Comparison of ENCODE assay signal across 1 fruit fly cellular context in genomic region chr3R:23788406-23789021, dm6.
TF ChIP-seq lines count a peak whose summit lies in the region.

No protein-coding gene starts in this region.

TF ChIP-seq in whole organism, embryonic, 481 proteins besides CTCF, POLR2A, EP300 and RAD21 (continued from another document):
- TF ChIP-seq lmd (GFP tag; IDR thresholded peaks at IDR 0.05; lab: Robert Waterston, UW) (peak; percentile 15; the same call in 1 of the 2 replicates), chm (GFP tag; IDR thresholded peaks at IDR 0.05; lab: Robert Waterston, UW) (peak; percentile 54; the same call in 1 of the 2 replicates), peb (GFP tag; IDR thresholded peaks at IDR 0.05; lab: Robert Waterston, UW) (no peak), CG12769 (tag; optimal IDR thresholded peaks at IDR 0.05; lab: Kevin White, UChicago) (peak; percentile 55), CG18476 (GFP tag; optimal IDR thresholded peaks at IDR 0.05; lab: Kevin White, UChicago) (no peak), CG11695 (GFP tag; IDR thresholded peaks at IDR 0.05; lab: Robert Waterston, UW) (peak; percentile 45; the same call in 1 of the 3 replicates), dmrt99B (tag; optimal IDR thresholded peaks at IDR 0.05; lab: Kevin White, UChicago) (peak; percentile 2), Meics (GFP tag; optimal IDR thresholded peaks at IDR 0.05; lab: Kevin White, UChicago) (peak; percentile 38), so (GFP tag; IDR thresholded peaks at IDR 0.05; lab: Robert Waterston, UW) (peak; percentile 50; the same call in 1 of the 3 replicates), fd96Cb (tag; optimal IDR thresholded peaks at IDR 0.05; lab: Kevin White, UChicago) (peak; percentile 3), nau (GFP tag; optimal IDR thresholded peaks at IDR 0.05; lab: Kevin White, UChicago) (no peak), CG32772 (GFP tag; IDR thresholded peaks at IDR 0.05; lab: Robert Waterston, UW) (0 out of 2 replicates have a peak, but pooled peaks have one; percentile 4), bsh (GFP tag; optimal IDR thresholded peaks at IDR 0.05; lab: Kevin White, UChicago) (peak; percentile 13 to 56), Dbx (GFP tag; IDR thresholded peaks at IDR 0.05; lab: Robert Waterston, UW) (peak; percentile 16; the same call in 1 of the 3 replicates), ap (GFP tag; IDR thresholded peaks at IDR 0.05; lab: Robert Waterston, UW) (no peak), Blimp-1 (GFP tag; optimal IDR thresholded peaks at IDR 0.05; lab: Kevin White, UChicago) (no peak), MBD-R2 (GFP tag; IDR thresholded peaks at IDR 0.05; lab: Robert Waterston, UW) (0 out of 2 replicates have a peak, but pooled peaks have one; percentile 5), HLHmδ (GFP tag; optimal IDR thresholded peaks at IDR 0.05; lab: Kevin White, UChicago) (peak; percentile 71), zfh1 (GFP tag; IDR thresholded peaks at IDR 0.05; lab: Robert Waterston, UW) (0 out of 3 replicates have a peak, but pooled peaks have one; percentile 13), nom (GFP tag; optimal IDR thresholded peaks at IDR 0.05; lab: Kevin White, UChicago) (peak; percentile 69), CG2678 (tag; optimal IDR thresholded peaks at IDR 0.05; lab: Kevin White, UChicago) (peak; percentile 29), sr (GFP tag; IDR thresholded peaks at IDR 0.05; lab: Robert Waterston, UW) (no peak), Hey (tag; optimal IDR thresholded peaks at IDR 0.05; lab: Kevin White, UChicago) (no peak), CG31441 (GFP tag; IDR thresholded peaks at IDR 0.05; lab: Robert Waterston, UW) (peak; percentile 32; the same call in 1 of the 2 replicates), sim (GFP tag; IDR thresholded peaks at IDR 0.05; lab: Robert Waterston, UW) (no peak), Hmr (GFP tag; optimal IDR thresholded peaks at IDR 0.05; lab: Kevin White, UChicago) (peak; percentile 16), sqz (GFP tag; optimal IDR thresholded peaks at IDR 0.05; lab: Kevin White, UChicago) (no peak), row (GFP tag; IDR thresholded peaks at IDR 0.05; lab: Robert Waterston, UW) (peak; percentile 34; the same call in 1 of the 3 replicates), CG17612 (GFP tag; IDR thresholded peaks at IDR 0.05; lab: Robert Waterston, UW) (0 out of 2 replicates have a peak, but pooled peaks have one; percentile 6), Hr51 (GFP tag; optimal IDR thresholded peaks at IDR 0.05; lab: Kevin White, UChicago) (peak in 1 of 2 experiments; percentile 20), gcm (GFP tag; optimal IDR thresholded peaks at IDR 0.05; lab: Kevin White, UChicago) (no peak), usp (GFP tag; optimal IDR thresholded peaks at IDR 0.05; lab: Kevin White, UChicago) (no peak), abd-A (tag; optimal IDR thresholded peaks at IDR 0.05; lab: Kevin White, UChicago) (no peak)
